Worm (Caenorhabditis elegans): ENCODE measurements around the gene asp-1.

DNA sequence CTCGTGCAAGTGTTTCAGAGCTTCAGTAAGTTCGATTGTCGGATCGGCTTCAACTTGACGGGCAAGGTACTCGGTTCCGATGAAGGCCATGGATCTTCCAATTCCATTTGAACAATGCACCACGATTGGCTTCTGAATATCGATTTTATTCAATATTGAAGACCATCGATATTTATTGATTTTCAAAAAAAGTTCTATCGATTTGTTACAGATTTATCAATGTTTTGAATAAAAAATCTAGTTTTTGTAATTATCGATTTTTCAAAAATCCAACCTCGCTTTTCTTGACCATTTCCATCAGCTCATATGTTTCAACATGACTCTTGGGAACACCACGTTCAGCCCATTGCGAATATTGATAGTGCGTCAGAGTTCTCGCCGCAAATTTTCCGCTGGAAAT, 18.3 kb upstream of the asp-1 start:
- TF ChIP-seq unc-62 (GFP tag; optimal IDR thresholded peaks at IDR 0.05) (no peak), lin-13 (tag; optimal IDR thresholded peaks at IDR 0.05) (no peak), unc-39 (tag; optimal IDR thresholded peaks at IDR 0.05) (no peak), elt-1 (tag; optimal IDR thresholded peaks at IDR 0.05; ENCODE audit: borderline replicate concordance, insufficient read depth) (no peak), snpc-4 (tag; optimal IDR thresholded peaks at IDR 0.05) (no peak), cnd-1 (tag; optimal IDR thresholded peaks at IDR 0.05) (no peak), nhr-28 (tag; optimal IDR thresholded peaks at IDR 0.05) (no peak), sem-2 (GFP tag; optimal IDR thresholded peaks at IDR 0.05) (no peak)
